Fruit fly (Drosophila melanogaster): ENCODE results near the gene Spn77Ba.

DNA sequence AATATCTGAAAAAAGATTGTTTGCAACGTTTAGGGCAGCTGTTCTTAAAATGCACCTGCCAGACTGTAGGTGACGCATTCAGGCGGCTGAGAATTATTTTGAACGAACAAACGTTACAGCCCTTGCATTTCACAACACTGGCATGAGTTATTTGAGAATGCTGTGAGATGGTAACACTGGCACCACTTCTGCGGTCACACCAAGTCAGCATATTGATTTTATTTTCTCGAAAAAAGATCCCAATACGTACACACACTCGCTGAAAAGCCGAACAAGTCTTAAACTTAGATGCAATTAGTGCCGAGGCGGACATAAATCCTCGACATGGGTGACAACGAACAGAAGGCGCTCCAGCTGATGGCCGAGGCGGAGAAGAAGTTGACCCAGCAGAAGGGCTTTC lies 3.5 kb upstream of the Spn77Ba start, which contains the start of gene alphaSnap:
- TF ChIP-seq oc (tag; optimal IDR thresholded peaks at IDR 0.05) (no peak), sima (GFP tag; optimal IDR thresholded peaks at IDR 0.05) (no peak), eyg (GFP tag; optimal IDR thresholded peaks at IDR 0.05) (no peak), hkb (optimal IDR thresholded peaks at IDR 0.05) (no peak), hkb (GFP tag; IDR thresholded peaks at IDR 0.05) (no peak; the same call in 1 of the 2 replicates), Drgx (GFP tag; IDR thresholded peaks at IDR 0.05) (no peak), Meics (GFP tag; optimal IDR thresholded peaks at IDR 0.05) (no peak), CG3995 (GFP tag; optimal IDR thresholded peaks at IDR 0.05) (peak; percentile 32), Hr39 (optimal IDR thresholded peaks at IDR 0.05) (no peak), Adf1 (GFP tag; IDR thresholded peaks at IDR 0.05) (0 out of 2 replicates have a peak, but pooled peaks have one; percentile 6), Xbp1 (GFP tag; optimal IDR thresholded peaks at IDR 0.05) (peak; percentile 54), CG14965 (GFP tag; optimal IDR thresholded peaks at IDR 0.05; ENCODE audit: borderline replicate concordance) (no peak)
